Fruit fly (Drosophila melanogaster): ENCODE data around the gene CG43317.
A peak's percentile ranks its signal among the peaks of the same experiment; 100 is the strongest.

Gene CG43317

dm6 chr3R:15836864-15837824 lies 2.9 kb upstream of the CG43317 start, which contains the start of the genes ND-23 and spn-E (continued):
- TF ChIP-seq onecut (GFP tag; IDR thresholded peaks at IDR 0.05) (no peak), z (GFP tag; IDR thresholded peaks at IDR 0.05) (no peak), CG12659 (GFP tag; optimal IDR thresholded peaks at IDR 0.05) (peak; percentile 74), CG5953 (GFP tag; IDR thresholded peaks at IDR 0.05) (peak; percentile 14; the same call in 1 of the 2 replicates), otp (GFP tag; IDR thresholded peaks at IDR 0.05) (no peak), Abd-B (GFP tag; optimal IDR thresholded peaks at IDR 0.05) (peak; percentile 46), Hmr (GFP tag; optimal IDR thresholded peaks at IDR 0.05) (peak; percentile 57), GATAe (GFP tag; conservative IDR thresholded peaks at IDR 0.05) (0 out of 2 replicates have a peak, but pooled peaks have one; percentile 14), CG17912 (GFP tag; optimal IDR thresholded peaks at IDR 0.05) (no peak), CG33557 (GFP tag; optimal IDR thresholded peaks at IDR 0.05) (peak; percentile 49), zen (tag; optimal IDR thresholded peaks at IDR 0.05) (peak; percentile 69), lbe (GFP tag; optimal IDR thresholded peaks at IDR 0.05) (peak; percentile 47), CG8388 (GFP tag; optimal IDR thresholded peaks at IDR 0.05) (peak; percentile 45), ssp (GFP tag; IDR thresholded peaks at IDR 0.05) (peak; percentile 48), Hr3 (GFP tag; optimal IDR thresholded peaks at IDR 0.05) (peak; percentile 55), ab (GFP tag; optimal IDR thresholded peaks at IDR 0.05) (no peak), CG10959 (GFP tag; IDR thresholded peaks at IDR 0.05) (no peak), bbx (GFP tag; IDR thresholded peaks at IDR 0.05; ENCODE audit: partially characterized antibody) (peak; percentile 64), pzg (GFP tag; optimal IDR thresholded peaks at IDR 0.05) (peak; percentile 35), NFAT (GFP tag; IDR thresholded peaks at IDR 0.05) (0 out of 2 replicates have a peak, but pooled peaks have one; percentile 39), sr (GFP tag; IDR thresholded peaks at IDR 0.05) (no peak), Usf (GFP tag; optimal IDR thresholded peaks at IDR 0.05) (no peak), D19B (GFP tag; optimal IDR thresholded peaks at IDR 0.05) (no peak), salm (tag; optimal IDR thresholded peaks at IDR 0.05) (no peak), sob (GFP tag; IDR thresholded peaks at IDR 0.05) (0 out of 2 replicates have a peak, but pooled peaks have one; percentile 58), Elba2 (GFP tag; optimal IDR thresholded peaks at IDR 0.05) (no peak), CG13287 (GFP tag; IDR thresholded peaks at IDR 0.05; ENCODE audit: partially characterized antibody) (peak; percentile 87), CG8089 (GFP tag; optimal IDR thresholded peaks at IDR 0.05) (no peak), Pdp1 (GFP tag; optimal IDR thresholded peaks at IDR 0.05) (peak in 1 of 2 experiments; percentile 99), fd3F (GFP tag; optimal IDR thresholded peaks at IDR 0.05) (peak; percentile 13), Adf1 (GFP tag; IDR thresholded peaks at IDR 0.05) (peak; percentile 24; the same call in 1 of the 2 replicates), bab2 (GFP tag; optimal IDR thresholded peaks at IDR 0.05) (no peak), CG10543 (GFP tag; optimal IDR thresholded peaks at IDR 0.05) (peak; percentile 47), CG18599 (GFP tag; optimal IDR thresholded peaks at IDR 0.05) (peak; percentile 48), CG2712 (tag; optimal IDR thresholded peaks at IDR 0.05) (peak; percentile 83), Fer2 (tag; optimal IDR thresholded peaks at IDR 0.05) (peak; percentile 53), phol (tag; optimal IDR thresholded peaks at IDR 0.05) (peak; percentile 73), CG1602 (GFP tag; optimal IDR thresholded peaks at IDR 0.05) (peak; percentile 49), gem (tag; optimal IDR thresholded peaks at IDR 0.05) (peak; percentile 85), Ada2b (GFP tag; IDR thresholded peaks at IDR 0.05) (peak; percentile 6; the same call in 1 of the 2 replicates), gsb-n (tag; optimal IDR thresholded peaks at IDR 0.05) (peak; percentile 66), CG32532 (GFP tag; IDR thresholded peaks at IDR 0.05) (peak; percentile 55; the same call in 1 of the 2 replicates), Chrac-16 (GFP tag; optimal IDR thresholded peaks at IDR 0.05) (peak; percentile 60), stwl (tag; optimal IDR thresholded peaks at IDR 0.05) (peak; percentile 79), CG16815 (GFP tag; optimal IDR thresholded peaks at IDR 0.05) (no peak), E2f1 (GFP tag; IDR thresholded peaks at IDR 0.05) (peak; percentile 69), CG10366 (GFP tag; IDR thresholded peaks at IDR 0.05) (peak; percentile 35; the same call in 1 of the 2 replicates)

All from whole organism, embryonic.